Fruit fly (Drosophila melanogaster): ENCODE data around the gene CG33080.

DNA sequence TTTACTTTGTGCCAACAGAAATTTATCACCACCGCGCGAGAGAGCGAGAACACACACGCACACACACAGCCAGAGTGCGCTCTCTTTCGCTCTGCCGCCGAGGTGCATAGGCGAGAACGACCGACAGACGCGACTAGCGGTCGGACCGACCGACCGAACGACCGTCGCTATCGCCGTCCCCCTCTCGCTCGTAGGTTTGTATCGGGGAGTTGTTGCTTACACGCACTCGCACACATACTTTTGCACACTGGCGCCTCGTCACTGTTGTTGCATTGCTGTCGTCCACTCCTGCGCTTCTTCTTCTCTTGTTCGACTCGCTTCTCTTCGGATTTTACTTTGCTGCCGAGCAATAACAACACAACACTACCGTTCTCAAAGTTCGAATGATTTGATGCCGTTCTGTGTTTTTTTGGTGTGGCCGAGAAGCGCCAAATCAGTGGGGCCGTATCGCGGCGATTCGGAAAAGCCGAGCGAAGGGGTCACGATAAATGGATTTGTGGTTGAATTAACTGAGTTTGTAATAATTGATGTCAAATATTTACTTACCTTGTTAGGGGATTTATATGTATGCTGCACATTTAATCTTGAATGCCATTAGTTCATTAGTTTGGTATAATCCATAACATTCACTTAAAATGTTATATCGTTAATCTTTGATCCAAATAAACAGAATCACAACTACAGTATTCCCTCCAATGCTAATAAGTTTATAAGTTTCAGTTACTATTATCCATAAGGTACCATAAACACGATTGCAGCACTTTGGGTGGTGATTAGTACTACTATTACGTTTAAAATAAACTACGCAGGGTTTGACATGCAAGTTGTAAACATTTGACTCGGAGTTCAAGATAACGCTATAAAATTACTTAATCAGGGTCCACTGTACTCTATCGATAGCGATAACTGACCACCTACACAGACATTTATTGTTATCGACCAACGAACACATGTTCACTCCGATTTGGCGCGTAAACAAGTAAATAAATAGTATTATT lies 29.6 kb upstream of the CG33080 start, which contains the start of the genes IntS6 and Rtel1:
- TF ChIP-seq CG31388 (GFP tag; optimal IDR thresholded peaks at IDR 0.05) (peak; percentile 62), Poxn (GFP tag; IDR thresholded peaks at IDR 0.05) (peak; percentile 82), mld (GFP tag; IDR thresholded peaks at IDR 0.05; ENCODE audit: partially characterized antibody) (no peak), ash1 (GFP tag; optimal IDR thresholded peaks at IDR 0.05) (peak; percentile 14), caup (GFP tag; optimal IDR thresholded peaks at IDR 0.05; ENCODE audit: severe bottlenecking) (peak; percentile 88), CG13296 (GFP tag; optimal IDR thresholded peaks at IDR 0.05) (peak; percentile 86), Mrtf (GFP tag; IDR thresholded peaks at IDR 0.05) (peak; percentile 89), vfl (GFP tag; optimal IDR thresholded peaks at IDR 0.05) (peak; percentile 80), CG16815 (GFP tag; optimal IDR thresholded peaks at IDR 0.05) (peak; percentile 88), NfI (GFP tag; optimal IDR thresholded peaks at IDR 0.05) (peak; percentile 91), pan (optimal IDR thresholded peaks at IDR 0.05) (no peak), pan (GFP tag; optimal IDR thresholded peaks at IDR 0.05 in 1 of 2, IDR thresholded peaks at IDR 0.05 in 1 of 2) (peak in 1 of 2 experiments; percentile 89), bcd (GFP tag; optimal IDR thresholded peaks at IDR 0.05) (peak; percentile 91)

Measured in whole organism, embryonic.